Worm (Caenorhabditis elegans): ENCODE data around the gene F48B9.3.

- TF ChIP-seq him-1 (tag; optimal IDR thresholded peaks at IDR 0.05), result no peak
- TF ChIP-seq W03F9.2 (tag; optimal IDR thresholded peaks at IDR 0.05), result no peak
- TF ChIP-seq dao-5 (tag; optimal IDR thresholded peaks at IDR 0.05), result no peak
These were observed 24.0 kb downstream of the F48B9.3 start for ce11 chrX:2188885-2189284.

Measured in whole organism, L4/young adult.